Worm (Caenorhabditis elegans) whole organism, late embryonic: ENCODE measurements around the gene F14H3.15.

Experiments used
- ceh-14 ChIP-seq: sonication (generic microtip); optimal IDR thresholded peaks from 2 replicates; lab custom pipeline; 2016; ENCODE audit warnings: missing genotype, missing genetic modification characterization, missing compliant biosample characterization
- ceh-48 ChIP-seq: sonication (generic microtip); optimal IDR thresholded peaks from 2 replicates; lab custom pipeline; 2016; ENCODE audit warnings: missing genetic modification characterization, inconsistent platforms, missing compliant biosample characterization
- eyg-1 ChIP-seq: sonication (generic microtip); optimal IDR thresholded peaks from 2 replicates; lab custom pipeline; 2016; ENCODE audit warnings: missing genotype, missing genetic modification characterization, missing compliant biosample characterization
- hlh-13 ChIP-seq: fragments of 200-800 bp; sonication (Bioruptor generic); optimal IDR thresholded peaks from 2 replicates; lab custom pipeline; 2018; ENCODE audit warnings: mild to moderate bottlenecking, missing genetic modification characterization, missing compliant biosample characterization
- hlh-30 ChIP-seq: sonication (generic microtip); optimal IDR thresholded peaks from 2 replicates; lab custom pipeline; 2017; ENCODE audit warnings: antibody characterized with exemption, missing genetic modification characterization, missing compliant biosample characterization; ENCODE audit not compliant: insufficient read depth
- nhr-11 ChIP-seq: fragments of 150-350 bp; optimal IDR thresholded peaks from 2 replicates; lab custom pipeline; 2014; ENCODE audit warnings: missing biosample characterization, missing genetic modification characterization
- pag-3 ChIP-seq: sonication (generic microtip); optimal IDR thresholded peaks from 2 replicates; lab custom pipeline; 2016; ENCODE audit warnings: missing compliant biosample characterization, missing genetic modification characterization, borderline replicate concordance
- pha-2 ChIP-seq: sonication (generic microtip); optimal IDR thresholded peaks from 2 replicates; lab custom pipeline; 2017; ENCODE audit warnings: mild to moderate bottlenecking, missing genetic modification characterization, missing compliant biosample characterization
- ttx-3 ChIP-seq: sonication (generic microtip); optimal IDR thresholded peaks from 2 replicates; lab custom pipeline; 2016; ENCODE audit warnings: missing genetic modification reagents, missing genetic modification characterization, missing compliant biosample characterization
- zip-5 ChIP-seq: sonication (generic microtip); optimal IDR thresholded peaks from 2 replicates; lab custom pipeline; 2016; ENCODE audit warnings: missing genetic modification characterization, missing compliant biosample characterization

- TF ChIP-seq pag-3 (tag; lab: Kevin White, UChicago) (no peak), hlh-30 (tag; lab: Kevin White, UChicago) (no peak), ttx-3 (tag; lab: Kevin White, UChicago) (no peak), ceh-14 (tag; lab: Kevin White, UChicago) (no peak), pha-2 (tag; lab: Kevin White, UChicago) (no peak), ceh-48 (tag; lab: Kevin White, UChicago) (no peak), hlh-13 (GFP tag; lab: Kevin White, UChicago) (no peak), eyg-1 (no peak), nhr-11 (tag; lab: Kevin White, UChicago) (no peak), zip-5 (no peak)
Observed at ce11 chrV:16036166-16036565, 23.9 kb downstream of the F14H3.15 start, which contains the start of gene T10C6.10.
